Worm (Caenorhabditis elegans): Measurements from ENCODE around the gene baz-2.

baz-2 gene

DNA sequence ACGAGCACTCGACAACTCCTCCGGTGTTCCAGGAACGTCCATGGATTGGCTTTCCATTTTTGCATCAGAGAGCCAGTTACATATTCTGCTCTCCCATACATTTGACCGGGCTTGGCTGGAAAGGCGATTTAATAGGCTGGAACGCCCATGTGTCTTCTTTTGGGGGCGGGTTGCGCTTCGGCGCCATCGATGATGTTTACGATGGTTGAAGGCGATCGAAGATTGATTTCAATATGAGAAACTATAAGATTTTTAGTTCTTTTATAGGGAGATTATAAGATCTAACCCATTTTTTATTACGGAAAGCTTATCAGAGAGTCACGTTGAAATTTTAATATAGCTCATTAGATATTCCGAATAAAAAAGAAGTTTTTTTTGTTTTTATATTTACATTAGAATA lies 46.7 kb downstream of the baz-2 start, which contains the start of gene nsph-4.3:
Gene nsph-4.3, minus strand, starts transcription at position 101 of the 400 bp plus-strand sequence.
- no peak for TF ChIP-seq sdc-2 (tag; optimal IDR thresholded peaks at IDR 0.05)
- no peak for TF ChIP-seq tbx-7 (tag; optimal IDR thresholded peaks at IDR 0.05)
- no peak for TF ChIP-seq odd-2 (tag; optimal IDR thresholded peaks at IDR 0.05)
- no peak for TF ChIP-seq unc-86 (tag; optimal IDR thresholded peaks at IDR 0.05)
- TF ChIP-seq fax-1 (tag; optimal IDR thresholded peaks at IDR 0.05): no peak

DNA sequence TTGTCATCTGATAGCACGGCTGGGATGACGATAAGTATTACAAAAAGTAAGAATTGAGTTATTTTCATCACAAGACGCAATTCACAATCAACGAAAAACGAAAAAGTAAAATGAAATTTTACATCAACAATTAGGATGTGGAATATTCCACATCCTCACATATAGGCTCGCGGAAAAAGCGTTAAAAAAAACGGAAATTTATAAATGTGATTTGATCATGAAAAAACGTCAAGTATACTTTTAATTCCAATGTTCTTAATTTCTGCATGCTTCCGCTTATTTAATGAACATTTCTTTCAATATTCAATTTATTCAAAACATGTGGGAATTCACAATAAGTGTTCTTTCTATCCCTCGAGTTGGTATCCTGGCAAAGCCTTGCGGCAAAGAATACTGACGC lies 47.6 kb downstream of the baz-2 start, which contains the start of gene T04A6.3:
Gene T04A6.3, minus strand, starts transcription at position 101 of the 400 bp plus-strand sequence.
- TF ChIP-seq lin-11 (tag; optimal IDR thresholded peaks at IDR 0.05): no peak
- no peak for TF ChIP-seq unc-3 (GFP tag; conservative IDR thresholded peaks at IDR 0.05)
- no peak for TF ChIP-seq unc-3 (tag; optimal IDR thresholded peaks at IDR 0.05)
- TF ChIP-seq ref-2 (tag; optimal IDR thresholded peaks at IDR 0.05): no peak
- TF ChIP-seq ets-4 (tag; optimal IDR thresholded peaks at IDR 0.05): no peak
- no peak for TF ChIP-seq unc-42 (tag; optimal IDR thresholded peaks at IDR 0.05)
- no peak for TF ChIP-seq lim-6 (tag; optimal IDR thresholded peaks at IDR 0.05)
- TF ChIP-seq ceh-24 (tag; optimal IDR thresholded peaks at IDR 0.05): no peak
